Fruit fly (Drosophila melanogaster) S2 (cell line): ENCODE measurements around the gene SCCRO4.

Experiments used
- CG8478 ChIP-seq: fragments of >200 bp; optimal IDR thresholded peaks from 2 replicates; lab custom pipeline; 2018
- CTCF ChIP-seq, 2 experiments: fragments of >200 bp; optimal IDR thresholded peaks; 2 replicates each; lab custom pipeline; 2018

- no peak for TF ChIP-seq CTCF (optimal IDR thresholded peaks at IDR 0.05; lab: Kevin White, UChicago)
- no peak for TF ChIP-seq CG8478 (lab: Kevin White, UChicago)
These were observed 43.1 kb downstream of the SCCRO4 start, which contains the start of gene Spn77Bc for dm6 chr3L:20342334-20342733.
